Worm (Caenorhabditis elegans) whole organism, L4 larva: ENCODE measurements around the gene col-75.

Experiments
- ZK337.2 ChIP-seq: fragments of 200-800 bp; sonication (Bioruptor generic); IDR thresholded peaks from 2 replicates; pipeline ENCODE4 v1.3.6; 2022; ENCODE audit warnings: missing genetic modification reagents, missing genetic modification characterization, missing compliant biosample characterization
- aha-1 ChIP-seq: fragments of 150-350 bp; peaks from one replicate; lab custom pipeline; 2014; ENCODE audit warnings: missing biosample characterization, missing genetic modification characterization
- cey-2 ChIP-seq: sonication (generic microtip); optimal IDR thresholded peaks from 3 replicates; lab custom pipeline; 2017; ENCODE audit warnings: missing genetic modification characterization, mild to moderate bottlenecking, missing compliant biosample characterization, antibody characterized with exemption, borderline replicate concordance; ENCODE audit not compliant: insufficient read depth
- daf-19 ChIP-seq: fragments of 200-800 bp; sonication (Bioruptor generic); conservative IDR thresholded peaks from 2 replicates; pipeline ENCODE4 v1.3.6; 2022; ENCODE audit warnings: missing genetic modification characterization, missing compliant biosample characterization
- daf-8 ChIP-seq: fragments of 200-800 bp; sonication (Bioruptor generic); IDR thresholded peaks from 2 replicates; pipeline ENCODE4 v1.3.6; 2022; ENCODE audit warnings: missing genetic modification characterization, missing compliant biosample characterization
- dpl-1 ChIP-seq: fragments of 150-350 bp; optimal IDR thresholded peaks from 2 replicates; lab custom pipeline; 2014; ENCODE audit warnings: missing biosample characterization, missing genetic modification reagents, missing genetic modification characterization
- fos-1 ChIP-seq: fragments of 150-350 bp; optimal IDR thresholded peaks from 2 replicates; lab custom pipeline; 2014; ENCODE audit warnings: missing biosample characterization, missing genetic modification characterization
- hif-1 ChIP-seq, 2 experiments: sonication (generic microtip); optimal IDR thresholded peaks; 2 replicates each; lab custom pipeline; 2016 to 2017; ENCODE audit warnings: missing compliant biosample characterization in 2 of 2, missing genetic modification characterization in 2 of 2, missing genetic modification reagents in 2 of 2, missing genotype in 2 of 2, mild to moderate bottlenecking in 1 of 2
- lim-7 ChIP-seq: fragments of 200-800 bp; sonication (Bioruptor generic); IDR thresholded peaks from 2 replicates; pipeline ENCODE4 v1.3.6; 2022; ENCODE audit warnings: missing genetic modification characterization, missing compliant biosample characterization
- lin-1 ChIP-seq: fragments of 200-800 bp; sonication (Bioruptor generic); IDR thresholded peaks from 2 replicates; pipeline ENCODE4 v1.3.6; 2022; ENCODE audit warnings: missing genetic modification reagents, missing genetic modification characterization, missing compliant biosample characterization
- lin-13 ChIP-seq: fragments of 150-350 bp; optimal IDR thresholded peaks from 2 replicates; lab custom pipeline; 2014; ENCODE audit warnings: missing biosample characterization, missing genetic modification reagents, missing genetic modification characterization
- lin-38 ChIP-seq: fragments of 200-800 bp; sonication (Bioruptor generic); IDR thresholded peaks from 2 replicates; pipeline ENCODE4 v1.3.6; 2022; ENCODE audit warnings: missing genetic modification reagents, missing genetic modification characterization, missing compliant biosample characterization
- lir-3 ChIP-seq: sonication (generic microtip); optimal IDR thresholded peaks from 2 replicates; lab custom pipeline; 2016; ENCODE audit warnings: mild to moderate bottlenecking, missing genetic modification characterization, missing compliant biosample characterization
- lsy-2 ChIP-seq, 2 experiments: fragments of 150-350 bp in 1 of 2; sonication (generic microtip) in 1 of 2; optimal IDR thresholded peaks; 2 replicates each; lab custom pipeline; 2014 to 2017; ENCODE audit warnings: missing biosample characterization in 2 of 2, missing genetic modification characterization in 2 of 2
- mdl-1 ChIP-seq, 2 experiments: fragments of 150-350 bp in 1 of 2; sonication (generic microtip) in 1 of 2; optimal IDR thresholded peaks; 2 replicates each; lab custom pipeline; 2014 to 2017; ENCODE audit warnings: missing biosample characterization in 2 of 2, missing genetic modification characterization in 2 of 2
- mep-1 ChIP-seq: fragments of 150-350 bp; sonication (generic microtip); optimal IDR thresholded peaks from 3 replicates; lab custom pipeline; 2014; ENCODE audit warnings: missing biosample characterization, missing genetic modification characterization
- mes-2 ChIP-seq: sonication (generic microtip); optimal IDR thresholded peaks from 2 replicates; lab custom pipeline; 2016; ENCODE audit warnings: missing genotype, mild to moderate bottlenecking, missing genetic modification characterization, missing compliant biosample characterization; ENCODE audit not compliant: poor library complexity, severe bottlenecking
- nhr-10 ChIP-seq: fragments of 150-350 bp; optimal IDR thresholded peaks from 2 replicates; lab custom pipeline; 2014; ENCODE audit warnings: missing biosample characterization, missing genetic modification characterization
- nhr-111 ChIP-seq: fragments of 200-800 bp; sonication (Bioruptor generic); optimal IDR thresholded peaks from 2 replicates; lab custom pipeline; 2018; ENCODE audit warnings: mild to moderate bottlenecking, missing genetic modification characterization, missing compliant biosample characterization
- nhr-42 ChIP-seq: fragments of 200-800 bp; sonication (Bioruptor generic); IDR thresholded peaks from 2 replicates; pipeline ENCODE4 v1.3.6; 2022; ENCODE audit warnings: missing genetic modification characterization, missing compliant biosample characterization
- nhr-77 ChIP-seq: fragments of 150-350 bp; optimal IDR thresholded peaks from 2 replicates; lab custom pipeline; 2014; ENCODE audit warnings: missing biosample characterization, missing genetic modification characterization
- php-3 ChIP-seq: fragments of 200-800 bp; sonication (Bioruptor generic); IDR thresholded peaks from 2 replicates; pipeline ENCODE4 v1.3.6; 2022; ENCODE audit warnings: missing genetic modification reagents, missing genetic modification characterization, missing compliant biosample characterization
- sdz-12 ChIP-seq: fragments of 200-800 bp; sonication (Bioruptor generic); optimal IDR thresholded peaks from 2 replicates; lab custom pipeline; 2018; ENCODE audit warnings: mild to moderate bottlenecking, missing genetic modification characterization, missing compliant biosample characterization
- skn-1 ChIP-seq: fragments of 150-350 bp; optimal IDR thresholded peaks from 2 replicates; lab custom pipeline; 2014; ENCODE audit warnings: missing biosample characterization, missing genetic modification characterization
- snpc-1.2 ChIP-seq: fragments of 200-800 bp; sonication (Bioruptor generic); IDR thresholded peaks from 2 replicates; pipeline ENCODE4 v1.3.6; 2022; ENCODE audit warnings: missing genetic modification reagents, missing genetic modification characterization, missing compliant biosample characterization
- spr-1 ChIP-seq: sonication (generic microtip); optimal IDR thresholded peaks from 2 replicates; lab custom pipeline; 2016; ENCODE audit warnings: mild to moderate bottlenecking, missing genetic modification characterization, missing compliant biosample characterization
- tra-1 ChIP-seq: fragments of 200-800 bp; sonication (Bioruptor generic); IDR thresholded peaks from 2 replicates; pipeline ENCODE4 v1.3.6; 2022; ENCODE audit warnings: missing genetic modification reagents, missing genetic modification characterization, missing compliant biosample characterization
- unc-62 ChIP-seq, 3 experiments: fragments of 150-350 bp in 1 of 3; sonication (generic microtip); optimal IDR thresholded peaks in 2 of 3; peaks in 1 of 3; 1 replicate in 1 of 3; 2 replicates in 2 of 3; lab custom pipeline; 2014 to 2017; ENCODE audit warnings: missing biosample characterization in 3 of 3, missing genetic modification characterization in 3 of 3, missing genetic modification reagents in 3 of 3, missing genotype in 1 of 3
- zfp-2 ChIP-seq: sonication (generic microtip); optimal IDR thresholded peaks from 2 replicates; lab custom pipeline; 2016; ENCODE audit warnings: mild to moderate bottlenecking, missing genetic modification characterization, missing compliant biosample characterization
- zip-11 ChIP-seq: fragments of 200-800 bp; sonication (Bioruptor generic); IDR thresholded peaks from 2 replicates; pipeline ENCODE4 v1.3.6; 2022; ENCODE audit warnings: missing genetic modification characterization, missing compliant biosample characterization
- zip-2 ChIP-seq: fragments of 150-350 bp; optimal IDR thresholded peaks from 2 replicates; lab custom pipeline; 2014; ENCODE audit warnings: missing biosample characterization, missing genetic modification characterization

col-75 gene

ce11 chrII:6413788-6414187, 12.3 kb upstream of the col-75 start (continued):
- TF ChIP-seq nhr-77 (tag; lab: Kevin White, UChicago), result peak; percentile 85

DNA sequence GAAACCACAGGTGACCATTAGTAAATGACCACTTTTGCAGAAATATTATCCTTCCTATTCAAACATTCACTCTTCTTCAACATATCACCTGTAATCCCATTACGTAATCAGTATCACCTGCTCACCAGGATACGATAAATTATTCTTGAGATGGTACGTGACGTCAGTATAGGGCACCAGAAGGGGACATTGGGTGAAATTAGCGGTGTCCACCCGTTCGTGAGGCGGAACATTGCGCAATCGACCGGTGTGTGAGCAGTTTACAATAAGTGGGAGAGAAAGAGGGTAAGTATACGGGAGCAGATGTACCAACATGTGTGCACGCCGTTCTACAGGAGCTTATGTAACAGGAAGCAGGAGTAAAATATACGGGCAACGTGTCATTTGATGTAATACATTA, 8.1 kb upstream of the col-75 start:
- TF ChIP-seq nhr-10 (tag; lab: Kevin White, UChicago) (no peak), unc-62 (GFP tag; optimal IDR thresholded peaks at IDR 0.05 in 1 of 2; lab: Kevin White, UChicago) (peak in 1 of 2 experiments; percentile 1), unc-62 (tag; optimal IDR thresholded peaks at IDR 0.05; lab: Kevin White, UChicago) (no peak)
- TF ChIP-seq, all 104 proteins: peak for 1

DNA sequence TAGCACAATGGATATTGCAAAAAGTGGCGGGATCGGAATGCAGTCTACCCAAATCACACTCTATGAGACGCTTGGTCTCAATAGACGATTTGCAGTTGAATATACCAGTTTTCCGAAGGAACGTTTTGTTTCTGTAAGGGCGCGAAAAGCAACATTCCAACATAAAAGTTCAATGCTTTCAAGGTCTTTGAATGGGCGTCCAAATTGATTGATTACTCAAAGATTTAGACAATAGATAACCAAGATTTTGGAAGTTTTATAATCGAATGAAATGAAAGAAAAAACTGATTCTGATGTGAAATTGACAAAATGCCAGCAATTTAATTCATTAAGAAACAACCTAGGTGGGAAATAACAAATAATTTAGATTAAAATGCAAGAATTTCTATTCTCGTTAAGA, 6.9 kb upstream of the col-75 start:
- TF ChIP-seq zip-2, result no peak
- peak; percentile 69 for TF ChIP-seq aha-1 (tag; lab: Kevin White, UChicago)

DNA sequence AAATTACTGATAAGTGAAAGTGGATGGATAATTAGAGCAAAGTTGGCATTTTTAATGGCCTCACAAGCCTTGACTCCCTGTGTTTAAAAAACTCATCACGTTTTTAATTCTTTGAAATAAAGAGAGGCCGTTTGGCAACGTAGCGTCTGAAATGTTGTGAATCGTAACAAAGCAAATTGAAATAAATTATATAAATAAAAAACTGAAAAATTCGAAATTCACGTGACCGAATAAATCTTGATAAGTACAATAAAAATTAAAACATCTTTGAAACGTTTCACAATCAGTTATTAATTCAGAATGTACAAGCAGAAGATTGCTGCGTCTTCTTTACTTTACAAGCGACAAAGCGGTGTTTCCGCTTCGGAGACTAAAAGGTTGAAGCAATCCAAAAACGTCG, 3.3 kb upstream of the col-75 start, which contains the start of gene K03H9.3:
Gene K03H9.3, plus strand, starts transcription at position 301 of the 400 bp plus-strand sequence.
- no peak for TF ChIP-seq sdz-12 (GFP tag; lab: Kevin White, UChicago)
- no peak for TF ChIP-seq mdl-1 (tag; optimal IDR thresholded peaks at IDR 0.05; lab: Kevin White, UChicago)
- no peak for TF ChIP-seq tra-1 (GFP tag; lab: Robert Waterston, UW)
- no peak for TF ChIP-seq dpl-1 (GFP tag; lab: Kevin White, UChicago)
- TF ChIP-seq nhr-42 (GFP tag; lab: Robert Waterston, UW), result no peak
- TF ChIP-seq cey-2 (tag; lab: Kevin White, UChicago), result no peak
- no peak for TF ChIP-seq ZK337.2 (GFP tag; lab: Robert Waterston, UW)

- TF ChIP-seq aha-1 (tag; lab: Kevin White, UChicago), result peak; percentile 81
- TF ChIP-seq zip-11 (GFP tag; lab: Robert Waterston, UW), result no peak
Observed at ce11 chrII:6436845-6437244, 10.8 kb downstream of the col-75 start.

DNA sequence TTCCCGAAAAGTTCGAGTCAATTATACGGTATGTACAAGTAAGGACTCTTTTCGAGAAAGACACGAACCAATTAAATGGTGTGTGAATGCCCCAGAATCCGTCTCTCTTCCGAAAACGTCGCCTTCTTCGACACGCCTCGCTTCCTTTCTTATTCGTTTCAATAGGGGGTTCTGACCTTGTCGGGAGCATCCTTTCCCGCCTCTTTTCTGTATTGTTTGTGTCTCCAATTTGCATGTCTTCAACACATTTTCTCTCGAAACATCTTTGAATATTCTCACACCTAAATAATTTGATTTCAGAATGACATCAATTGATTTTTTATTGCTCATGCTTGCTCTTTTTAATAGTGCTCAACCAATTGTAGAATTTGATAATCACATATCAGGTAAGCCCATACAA, 15.0 kb downstream of the col-75 start, which contains the start of gene cutl-16:
Gene cutl-16, plus strand, starts transcription at position 301 of the 400 bp plus-strand sequence.
- TF ChIP-seq mes-2 (tag; lab: Kevin White, UChicago), result no peak
- no peak for TF ChIP-seq lsy-2 (tag; optimal IDR thresholded peaks at IDR 0.05; lab: Kevin White, UChicago)

DNA sequence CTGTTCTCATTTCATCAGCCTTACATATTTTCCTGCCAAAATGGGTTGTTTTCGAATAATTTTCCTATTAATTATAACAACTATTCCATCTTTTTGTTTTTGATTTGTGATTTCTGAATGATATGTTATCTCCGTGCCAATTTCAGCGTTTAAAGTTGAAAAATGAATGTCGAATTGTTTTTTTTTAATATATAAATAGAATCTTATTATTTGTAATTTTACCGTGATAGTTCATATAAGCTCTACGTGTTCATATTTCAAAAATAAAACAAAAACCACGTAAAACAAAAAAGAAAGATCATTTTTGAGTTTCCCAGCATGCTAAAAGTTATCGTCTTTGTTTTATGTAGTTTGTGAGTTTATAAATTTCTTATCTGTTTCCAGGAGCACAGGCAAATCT, 17.6 kb downstream of the col-75 start, which contains the start of gene K06A1.2:
Gene K06A1.2, plus strand, starts transcription at position 301 of the 400 bp plus-strand sequence.
- TF ChIP-seq lin-13 (GFP tag; lab: Kevin White, UChicago) (no peak), zfp-2 (tag; lab: Kevin White, UChicago) (no peak), nhr-111 (GFP tag; lab: Kevin White, UChicago) (no peak), nhr-42 (GFP tag; lab: Robert Waterston, UW) (no peak), lim-7 (no peak), sdz-12 (GFP tag; lab: Kevin White, UChicago) (no peak), mep-1 (tag; lab: Kevin White, UChicago) (no peak), lin-38 (GFP tag; lab: Robert Waterston, UW) (no peak), lir-3 (no peak), snpc-1.2 (no peak), spr-1 (tag; lab: Kevin White, UChicago) (no peak), daf-19 (GFP tag; lab: Robert Waterston, UW) (no peak), lin-1 (no peak), hif-1 (tag; optimal IDR thresholded peaks at IDR 0.05; lab: Kevin White, UChicago) (no peak), fos-1 (no peak), daf-8 (GFP tag; lab: Robert Waterston, UW) (no peak), skn-1 (tag; lab: Kevin White, UChicago) (no peak), php-3 (GFP tag; lab: Robert Waterston, UW) (no peak)
